Fruit fly (Drosophila melanogaster): ENCODE data around the gene spdi.

spdi gene

dm6 chrX:618583-618982, 1.4 kb downstream of the spdi start (continued):
- TF ChIP-seq CG12942 (GFP tag; optimal IDR thresholded peaks at IDR 0.05) (peak; percentile 23), Fer3 (tag; optimal IDR thresholded peaks at IDR 0.05) (no peak), CG31224 (GFP tag; IDR thresholded peaks at IDR 0.05) (no peak), CG33213 (GFP tag; optimal IDR thresholded peaks at IDR 0.05) (no peak), CG14667 (GFP tag; IDR thresholded peaks at IDR 0.05) (no peak), CG4360 (GFP tag; IDR thresholded peaks at IDR 0.05) (no peak), D19A (tag; optimal IDR thresholded peaks at IDR 0.05) (peak; percentile 34), CG15514 (GFP tag; optimal IDR thresholded peaks at IDR 0.05) (no peak), zen (tag; optimal IDR thresholded peaks at IDR 0.05) (no peak), toy (GFP tag; IDR thresholded peaks at IDR 0.05) (no peak), CG43689 (GFP tag; IDR thresholded peaks at IDR 0.05) (no peak), crp (GFP tag; optimal IDR thresholded peaks at IDR 0.05) (no peak), ATbp (GFP tag; optimal IDR thresholded peaks at IDR 0.05) (peak; percentile 18), MTF-1 (GFP tag; optimal IDR thresholded peaks at IDR 0.05; ENCODE audit: borderline replicate concordance) (no peak), CG2199 (GFP tag; IDR thresholded peaks at IDR 0.05) (no peak), CG9932 (GFP tag; IDR thresholded peaks at IDR 0.05) (no peak), CG18619 (GFP tag; optimal IDR thresholded peaks at IDR 0.05) (no peak), Sin3A (optimal IDR thresholded peaks at IDR 0.05) (no peak), CrebB (tag; optimal IDR thresholded peaks at IDR 0.05) (no peak), jigr1 (GFP tag; IDR thresholded peaks at IDR 0.05) (no peak), Poxn (GFP tag; IDR thresholded peaks at IDR 0.05) (no peak), lilli (GFP tag; optimal IDR thresholded peaks at IDR 0.05) (peak; percentile 46), CG10147 (GFP tag; optimal IDR thresholded peaks at IDR 0.05) (peak; percentile 6), insv (GFP tag; optimal IDR thresholded peaks at IDR 0.05) (no peak), p53 (GFP tag; optimal IDR thresholded peaks at IDR 0.05) (no peak), ERR (GFP tag; optimal IDR thresholded peaks at IDR 0.05) (no peak), CG6791 (GFP tag; IDR thresholded peaks at IDR 0.05; ENCODE audit: partially characterized antibody) (no peak), CG4854 (GFP tag; optimal IDR thresholded peaks at IDR 0.05) (no peak), CG14441 (GFP tag; IDR thresholded peaks at IDR 0.05) (no peak), CG12104 (GFP tag; optimal IDR thresholded peaks at IDR 0.05) (no peak), HLHmδ (GFP tag; optimal IDR thresholded peaks at IDR 0.05) (no peak), cato (GFP tag; optimal IDR thresholded peaks at IDR 0.05; ENCODE audit: borderline replicate concordance) (no peak), Ssrp (tag; optimal IDR thresholded peaks at IDR 0.05) (peak; percentile 28), CG2120 (GFP tag; optimal IDR thresholded peaks at IDR 0.05) (peak; percentile 34), nom (GFP tag; optimal IDR thresholded peaks at IDR 0.05) (no peak), Vsx1 (GFP tag; optimal IDR thresholded peaks at IDR 0.05) (no peak), danr (GFP tag; IDR thresholded peaks at IDR 0.05) (no peak), CG4820 (GFP tag; optimal IDR thresholded peaks at IDR 0.05) (no peak), CG12219 (GFP tag; optimal IDR thresholded peaks at IDR 0.05) (peak; percentile 11), pfk (GFP tag; optimal IDR thresholded peaks at IDR 0.05) (no peak), otp (GFP tag; IDR thresholded peaks at IDR 0.05) (no peak), CG16863 (GFP tag; optimal IDR thresholded peaks at IDR 0.05) (peak; percentile 9), CG17186 (GFP tag; optimal IDR thresholded peaks at IDR 0.05) (no peak), dan (GFP tag; IDR thresholded peaks at IDR 0.05) (no peak), CG34224 (GFP tag; IDR thresholded peaks at IDR 0.05; ENCODE audit: partially characterized antibody) (no peak), CG17385 (GFP tag; optimal IDR thresholded peaks at IDR 0.05) (no peak), HmgZ (tag; optimal IDR thresholded peaks at IDR 0.05) (no peak), nerfin-1 (tag; optimal IDR thresholded peaks at IDR 0.05) (no peak), Nf-YA (GFP tag; IDR thresholded peaks at IDR 0.05) (0 out of 2 replicates have a peak, but pooled peaks have one; percentile 18), Dip2 (GFP tag; IDR thresholded peaks at IDR 0.05) (no peak), ab (GFP tag; optimal IDR thresholded peaks at IDR 0.05) (no peak), CG2889 (GFP tag; IDR thresholded peaks at IDR 0.05) (no peak)
